Worm (Caenorhabditis elegans): ENCODE data around the gene nhr-264.

DNA sequence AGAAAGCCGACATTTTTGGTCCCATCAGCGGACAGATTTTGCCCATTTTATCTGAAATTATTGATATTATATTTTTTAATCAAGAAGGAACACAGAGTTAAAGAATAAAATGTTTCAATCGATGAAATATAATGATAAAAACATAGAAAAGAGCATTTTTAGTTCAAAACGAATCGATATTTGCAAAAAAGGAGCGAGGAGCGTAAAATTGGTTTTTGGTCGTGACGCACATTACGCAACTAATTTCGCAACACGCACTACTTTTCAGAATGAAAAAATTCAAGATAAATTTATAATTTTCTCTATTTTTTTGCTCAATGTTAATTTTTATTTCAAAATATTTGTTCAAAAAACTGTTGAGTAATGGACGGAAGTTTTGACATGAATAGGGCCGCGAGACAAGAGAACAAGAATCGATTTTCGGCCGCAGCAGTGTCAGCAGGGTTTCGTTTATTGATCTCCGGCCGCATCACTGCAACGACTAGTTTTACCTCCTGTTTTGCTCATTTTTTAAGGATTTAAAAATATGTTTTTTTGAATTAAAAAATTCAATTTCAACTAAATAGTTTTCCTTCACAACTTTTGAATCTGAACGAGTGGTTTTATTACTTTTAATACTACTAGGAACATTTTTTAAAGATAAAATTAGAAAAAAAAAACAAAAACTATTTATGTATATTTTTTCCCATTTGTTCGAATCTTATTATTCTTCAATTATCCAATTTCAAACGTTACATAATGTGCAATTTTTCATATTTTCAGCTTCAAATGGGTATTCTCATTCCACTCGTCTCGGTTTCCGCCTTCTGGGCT lies 27.5 kb upstream of the nhr-264 start, which contains the start of the genes F49C12.12 and vha-17:
- TF ChIP-seq egl-27 (tag; optimal IDR thresholded peaks at IDR 0.05) (no peak), nfya-1 (tag; optimal IDR thresholded peaks at IDR 0.05; ENCODE audit: insufficient read depth) (peak; percentile 54), R02D3.7 (tag; optimal IDR thresholded peaks at IDR 0.05) (no peak), unc-62 (GFP tag; optimal IDR thresholded peaks at IDR 0.05) (no peak), fos-1 (tag; optimal IDR thresholded peaks at IDR 0.05) (no peak), ceh-28 (tag; optimal IDR thresholded peaks at IDR 0.05) (peak; percentile 38), sea-2 (GFP tag; optimal IDR thresholded peaks at IDR 0.05) (no peak), fkh-10 (GFP tag; optimal IDR thresholded peaks at IDR 0.05) (no peak), eor-1 (tag; optimal IDR thresholded peaks at IDR 0.05) (no peak)
